Fruit fly (Drosophila melanogaster) whole organism, embryonic: ENCODE measurements around the gene BCAS2.

Experiments used
- ATbp ChIP-seq: fragments of 200-800 bp; sonication (Bioruptor generic); optimal IDR thresholded peaks from 2 replicates; lab custom pipeline; 2017; ENCODE audit warnings: missing biosample characterization, mild to moderate bottlenecking, missing genetic modification characterization, missing genetic modification reagents
- Aef1 ChIP-seq: fragments of 200-800 bp; sonication (Bioruptor generic); IDR thresholded peaks from 3 replicates; pipeline ENCODE4 v1.3.6; 2022; ENCODE audit warnings: missing biosample characterization, missing genetic modification characterization
- CG10431 ChIP-seq: fragments of 200-800 bp; sonication (Bioruptor generic); optimal IDR thresholded peaks from 3 replicates; lab custom pipeline; 2018; ENCODE audit warnings: missing biosample characterization, mild to moderate bottlenecking, missing genetic modification characterization
- CG10979 ChIP-seq: fragments of 200-800 bp; sonication (Bioruptor generic); optimal IDR thresholded peaks from 2 replicates; lab custom pipeline; 2018; ENCODE audit warnings: missing biosample characterization, mild to moderate bottlenecking, missing genetic modification characterization, moderate library complexity
- CG11504 ChIP-seq: fragments of 200-800 bp; sonication (Bioruptor generic); optimal IDR thresholded peaks from 3 replicates; lab custom pipeline; 2019; ENCODE audit warnings: missing biosample characterization, mild to moderate bottlenecking, missing genetic modification characterization, moderate library complexity
- CG11560 ChIP-seq: fragments of 200-800 bp; sonication (Bioruptor generic); IDR thresholded peaks from 3 replicates; pipeline ENCODE4 v1.3.6; 2022; ENCODE audit warnings: missing biosample characterization, missing genetic modification characterization
- CG11696 ChIP-seq: fragments of 200-800 bp; sonication (Bioruptor generic); IDR thresholded peaks from 2 replicates; pipeline ENCODE4 v1.3.6; 2022; ENCODE audit warnings: missing biosample characterization, missing genetic modification characterization
- CG12299 ChIP-seq: fragments of 200-800 bp; sonication (Bioruptor generic); optimal IDR thresholded peaks from 2 replicates; lab custom pipeline; 2018; ENCODE audit warnings: missing biosample characterization, mild to moderate bottlenecking, missing genetic modification characterization
- CG12391 ChIP-seq: fragments of 200-800 bp; sonication (Bioruptor generic); optimal IDR thresholded peaks from 3 replicates; lab custom pipeline; 2018; ENCODE audit warnings: missing biosample characterization, mild to moderate bottlenecking, missing genetic modification characterization, moderate library complexity
- CG12769 ChIP-seq: fragments of 200-800 bp; sonication (Bioruptor generic); optimal IDR thresholded peaks from 2 replicates; lab custom pipeline; 2019; ENCODE audit warnings: missing biosample characterization, mild to moderate bottlenecking, missing genetic modification characterization, moderate library complexity
- CG15479 ChIP-seq: fragments of 200-800 bp; sonication (Bioruptor generic); optimal IDR thresholded peaks from 3 replicates; lab custom pipeline; 2019; ENCODE audit warnings: missing biosample characterization, mild to moderate bottlenecking, missing genetic modification characterization, moderate library complexity
- CG2202 ChIP-seq: fragments of 200-800 bp; sonication (Bioruptor generic); optimal IDR thresholded peaks from 2 replicates; lab custom pipeline; 2018; ENCODE audit warnings: missing biosample characterization, mild to moderate bottlenecking, missing genetic modification characterization
- CG31441 ChIP-seq: fragments of 200-800 bp; sonication (Bioruptor generic); IDR thresholded peaks from 2 replicates; pipeline ENCODE4 v1.3.6; 2022; ENCODE audit warnings: missing biosample characterization, missing genetic modification characterization
- CG32772 ChIP-seq: fragments of 200-800 bp; sonication (Bioruptor generic); IDR thresholded peaks from 2 replicates; pipeline ENCODE4 v1.3.6; 2022; ENCODE audit warnings: missing biosample characterization, missing genetic modification characterization
- CG4404 ChIP-seq: fragments of 200-800 bp; sonication (Bioruptor generic); IDR thresholded peaks from 2 replicates; pipeline ENCODE4 v1.3.6; 2022; ENCODE audit warnings: missing biosample characterization, missing genetic modification characterization
- CG4424 ChIP-seq: fragments of 200-800 bp; sonication (Bioruptor generic); optimal IDR thresholded peaks from 3 replicates; lab custom pipeline; 2016; ENCODE audit warnings: missing biosample characterization, missing genetic modification characterization
- CG4820 ChIP-seq: fragments of 200-800 bp; sonication (Bioruptor generic); optimal IDR thresholded peaks from 3 replicates; lab custom pipeline; 2016; ENCODE audit warnings: missing biosample characterization, missing genetic modification characterization
- CG5245 ChIP-seq: fragments of 200-800 bp; sonication (Bioruptor generic); optimal IDR thresholded peaks from 3 replicates; lab custom pipeline; 2016; ENCODE audit warnings: missing biosample characterization, missing genetic modification characterization
- CG6765 ChIP-seq: fragments of 200-800 bp; sonication (Bioruptor generic); optimal IDR thresholded peaks from 3 replicates; lab custom pipeline; 2017; ENCODE audit warnings: missing biosample characterization, mild to moderate bottlenecking, missing genetic modification characterization
- CG6854 ChIP-seq: fragments of 200-800 bp; sonication (Bioruptor generic); optimal IDR thresholded peaks from 3 replicates; lab custom pipeline; 2017; ENCODE audit warnings: missing biosample characterization, mild to moderate bottlenecking, missing genetic modification characterization
- CG7357 ChIP-seq: fragments of 200-800 bp; sonication (Bioruptor generic); IDR thresholded peaks from 3 replicates; pipeline ENCODE4 v1.3.6; 2022; ENCODE audit warnings: missing biosample characterization, missing genetic modification characterization
- D19A ChIP-seq: fragments of 200-800 bp; optimal IDR thresholded peaks from 3 replicates; lab custom pipeline; 2019; ENCODE audit warnings: missing biosample characterization, mild to moderate bottlenecking, missing genetic modification characterization, moderate library complexity
- Dp ChIP-seq: fragments of 200-800 bp; sonication (Bioruptor generic); optimal IDR thresholded peaks from 2 replicates; lab custom pipeline; 2018; ENCODE audit warnings: missing biosample characterization, mild to moderate bottlenecking, missing genetic modification characterization, moderate library complexity
- Drgx ChIP-seq: fragments of 200-800 bp; sonication (Bioruptor generic); IDR thresholded peaks from 2 replicates; pipeline ENCODE4 v1.3.6; 2022; ENCODE audit warnings: missing biosample characterization, missing genetic modification characterization
- Eip74EF ChIP-seq, 2 experiments: fragments of 200-800 bp in 1 of 2; fragments of >200 bp in 1 of 2; sonication (Bioruptor generic) in 1 of 2; optimal IDR thresholded peaks; 2 replicates each; lab custom pipeline; 2017 to 2019; ENCODE audit warnings: missing biosample characterization in 2 of 2, missing genetic modification characterization in 2 of 2, mild to moderate bottlenecking in 1 of 2, moderate library complexity in 1 of 2
- Ets97D ChIP-seq: fragments of 200-800 bp; sonication (Bioruptor generic); optimal IDR thresholded peaks from 3 replicates; lab custom pipeline; 2016; ENCODE audit warnings: missing biosample characterization, missing genetic modification characterization
- Gsc ChIP-seq: fragments of 200-800 bp; sonication (Bioruptor generic); IDR thresholded peaks from 2 replicates; pipeline ENCODE4 v1.3.6; 2022; ENCODE audit warnings: missing biosample characterization, missing genetic modification characterization
- H2.0 ChIP-seq: fragments of 200-800 bp; sonication (Bioruptor generic); IDR thresholded peaks from 2 replicates; pipeline ENCODE4 v1.3.6; 2022; ENCODE audit warnings: missing biosample characterization, missing genetic modification characterization
- HLH54F ChIP-seq: fragments of 200-800 bp; sonication (Bioruptor generic); optimal IDR thresholded peaks from 3 replicates; lab custom pipeline; 2016; ENCODE audit warnings: missing biosample characterization, missing genetic modification characterization
- Myb ChIP-seq: fragments of 200-800 bp; sonication (Bioruptor generic); optimal IDR thresholded peaks from 2 replicates; lab custom pipeline; 2016; ENCODE audit warnings: missing biosample characterization, missing genetic modification characterization
- NC2β ChIP-seq: fragments of 200-800 bp; sonication (Bioruptor generic); optimal IDR thresholded peaks from 2 replicates; lab custom pipeline; 2016; ENCODE audit warnings: missing biosample characterization, missing genetic modification characterization
- bsh ChIP-seq, 2 experiments: fragments of 200-800 bp; sonication (Bioruptor generic); optimal IDR thresholded peaks; 2 replicates each; lab custom pipeline; 2017 to 2018; ENCODE audit warnings: mild to moderate bottlenecking in 2 of 2, missing biosample characterization in 2 of 2, missing genetic modification characterization in 2 of 2, moderate library complexity in 1 of 2
- esg ChIP-seq: fragments of 200-800 bp; sonication (Bioruptor generic); conservative IDR thresholded peaks from 2 replicates; pipeline ENCODE4 v1.3.6; 2022; ENCODE audit warnings: missing biosample characterization, missing genetic modification characterization
- gcm ChIP-seq: fragments of 200-800 bp; sonication (Bioruptor generic); optimal IDR thresholded peaks from 2 replicates; lab custom pipeline; 2019; ENCODE audit warnings: missing biosample characterization, mild to moderate bottlenecking, missing genetic modification characterization, moderate library complexity
- gfzf ChIP-seq: fragments of 200-800 bp; sonication (Bioruptor generic); optimal IDR thresholded peaks from 2 replicates; lab custom pipeline; 2016; ENCODE audit warnings: missing biosample characterization, mild to moderate bottlenecking, missing genetic modification characterization, moderate library complexity
- gt ChIP-seq: fragments of 200-800 bp; sonication (Bioruptor generic); IDR thresholded peaks from 2 replicates; pipeline ENCODE4 v1.3.6; 2022; ENCODE audit warnings: missing biosample characterization, missing genetic modification characterization
- lbe ChIP-seq: fragments of 200-800 bp; sonication (Bioruptor generic); optimal IDR thresholded peaks from 2 replicates; lab custom pipeline; 2016; ENCODE audit warnings: missing biosample characterization, mild to moderate bottlenecking, missing genetic modification characterization
- maf-S ChIP-seq: fragments of 200-800 bp; sonication (Bioruptor generic); optimal IDR thresholded peaks from 2 replicates; lab custom pipeline; 2016; ENCODE audit warnings: missing biosample characterization, missing genetic modification characterization
- mam ChIP-seq: fragments of 200-800 bp; sonication (Bioruptor generic); optimal IDR thresholded peaks from 3 replicates; lab custom pipeline; 2016; ENCODE audit warnings: missing biosample characterization, missing genetic modification characterization
- nerfin-2 ChIP-seq: fragments of 200-800 bp; sonication (Bioruptor generic); IDR thresholded peaks from 2 replicates; pipeline ENCODE4 v1.3.6; 2022; ENCODE audit warnings: missing biosample characterization, missing genetic modification characterization; ENCODE audit not compliant: partially characterized antibody
- oc ChIP-seq: fragments of 200-800 bp; sonication (Bioruptor generic); optimal IDR thresholded peaks from 2 replicates; lab custom pipeline; 2018; ENCODE audit warnings: missing biosample characterization, mild to moderate bottlenecking, missing genetic modification characterization, moderate library complexity
- odd ChIP-seq: fragments of 200-800 bp; sonication (Bioruptor generic); optimal IDR thresholded peaks from 2 replicates; lab custom pipeline; 2017; ENCODE audit warnings: missing biosample characterization, mild to moderate bottlenecking, missing genetic modification characterization
- p53 ChIP-seq: fragments of 200-800 bp; sonication (Bioruptor generic); optimal IDR thresholded peaks from 2 replicates; lab custom pipeline; 2016; ENCODE audit warnings: missing biosample characterization, missing genetic modification characterization
- pita ChIP-seq: fragments of 200-800 bp; sonication (Bioruptor generic); optimal IDR thresholded peaks from 2 replicates; lab custom pipeline; 2017; ENCODE audit warnings: missing biosample characterization, mild to moderate bottlenecking, missing genetic modification characterization
- rib ChIP-seq: fragments of 200-800 bp; sonication (Bioruptor generic); IDR thresholded peaks from 2 replicates; pipeline ENCODE4 v1.3.6; 2022; ENCODE audit warnings: missing biosample characterization, missing genetic modification characterization
- sima ChIP-seq: fragments of 200-800 bp; sonication (Bioruptor generic); optimal IDR thresholded peaks from 2 replicates; lab custom pipeline; 2016; ENCODE audit warnings: missing biosample characterization, missing genetic modification characterization
- z ChIP-seq: fragments of 200-800 bp; sonication (Bioruptor generic); IDR thresholded peaks from 3 replicates; pipeline ENCODE4 v1.3.6; 2022; ENCODE audit warnings: missing biosample characterization, missing genetic modification characterization
- zfh1 ChIP-seq: fragments of 200-800 bp; sonication (Bioruptor generic); IDR thresholded peaks from 3 replicates; pipeline ENCODE4 v1.3.6; 2022; ENCODE audit warnings: missing biosample characterization, missing genetic modification characterization

Gene BCAS2

dm6 chr3R:27937752-27938694, 15.9 kb upstream of the BCAS2 start, which contains the start of the genes NSD and BOD1 (continued):
- TF ChIP-seq Myb (GFP tag; lab: Kevin White, UChicago) (peak; percentile 44), CG11504 (tag; lab: Kevin White, UChicago) (no peak), Aef1 (GFP tag; lab: Robert Waterston, UW) (peak; percentile 65), odd (GFP tag; lab: Kevin White, UChicago) (no peak), CG4424 (peak; percentile 61), pita (peak; percentile 43), CG4404 (peak; percentile 59), Ets97D (GFP tag; lab: Kevin White, UChicago) (peak; percentile 35), CG15479 (GFP tag; lab: Kevin White, UChicago) (no peak), CG12769 (no peak), CG2202 (tag; lab: Kevin White, UChicago) (no peak), CG5245 (no peak), p53 (GFP tag; lab: Kevin White, UChicago) (no peak), CG7357 (peak; percentile 27; the same call in 1 of the 3 replicates), HLH54F (GFP tag; lab: Kevin White, UChicago) (peak; percentile 12), Eip74EF (GFP tag; optimal IDR thresholded peaks at IDR 0.05; lab: Kevin White, UChicago) (no peak), nerfin-2 (GFP tag; lab: Robert Waterston, UW) (peak; percentile 90), mam (peak; percentile 57), maf-S (no peak), Gsc (GFP tag; lab: Robert Waterston, UW) (no peak), bsh (GFP tag; optimal IDR thresholded peaks at IDR 0.05; lab: Kevin White, UChicago) (peak in 1 of 2 experiments; percentile 51), ATbp (GFP tag; lab: Kevin White, UChicago) (peak; percentile 47), CG6765 (no peak), CG12391 (tag; lab: Kevin White, UChicago) (peak; percentile 48), gfzf (GFP tag; lab: Kevin White, UChicago) (peak; percentile 13), CG11560 (tag; lab: Robert Waterston, UW) (peak; percentile 62), sima (no peak), oc (tag; lab: Kevin White, UChicago) (no peak), H2.0 (GFP tag; lab: Robert Waterston, UW) (peak; percentile 45), CG12299 (tag; lab: Kevin White, UChicago) (no peak), CG10431 (GFP tag; lab: Kevin White, UChicago) (peak; percentile 21), D19A (no peak), CG6854 (GFP tag; lab: Kevin White, UChicago) (no peak), CG4820 (GFP tag; lab: Kevin White, UChicago) (peak; percentile 46), NC2β (GFP tag; lab: Kevin White, UChicago) (no peak), rib (GFP tag; lab: Robert Waterston, UW) (no peak), CG32772 (peak; percentile 77), Drgx (GFP tag; lab: Robert Waterston, UW) (peak; percentile 34; the same call in 1 of the 2 replicates), CG11696 (GFP tag; lab: Robert Waterston, UW) (no peak), z (GFP tag; lab: Robert Waterston, UW) (no peak), Dp (GFP tag; lab: Kevin White, UChicago) (peak; percentile 63), zfh1 (peak; percentile 70; the same call in 1 of the 3 replicates), lbe (GFP tag; lab: Kevin White, UChicago) (no peak), esg (GFP tag; lab: Robert Waterston, UW) (peak; percentile 54), CG31441 (GFP tag; lab: Robert Waterston, UW) (no peak; the same call in 1 of the 2 replicates), CG10979 (no peak), gcm (GFP tag; lab: Kevin White, UChicago) (no peak), gt (GFP tag; lab: Robert Waterston, UW) (peak; percentile 33; the same call in 1 of the 2 replicates)
